Fruit fly (Drosophila melanogaster) whole organism, pupa: ENCODE results near the gene Dpm3.

ENCODE experiments used
- CG10348 ChIP-seq: fragments of 200-800 bp; sonication (Bioruptor generic); IDR thresholded peaks from 2 replicates; pipeline ENCODE4 v1.3.6; 2022; ENCODE audit warnings: missing biosample characterization, missing genetic modification characterization
- CG12605 ChIP-seq: fragments of 200-800 bp; sonication (Bioruptor generic); IDR thresholded peaks from 2 replicates; pipeline ENCODE4 v1.3.6; 2022; ENCODE audit warnings: missing biosample characterization, missing genetic modification characterization
- CG13204 ChIP-seq: fragments of 200-800 bp; sonication (Bioruptor generic); optimal IDR thresholded peaks from 2 replicates; lab custom pipeline; 2018; ENCODE audit warnings: missing biosample characterization, mild to moderate bottlenecking, missing genetic modification characterization, moderate library complexity
- CG14655 ChIP-seq: fragments of 200-800 bp; sonication (Bioruptor generic); optimal IDR thresholded peaks from 3 replicates; lab custom pipeline; 2017; ENCODE audit warnings: mild to moderate bottlenecking, missing biosample characterization, missing genetic modification reagents, missing genetic modification characterization
- CG15710 ChIP-seq: fragments of 200-800 bp; sonication (Bioruptor generic); optimal IDR thresholded peaks from 2 replicates; lab custom pipeline; 2018; ENCODE audit warnings: missing biosample characterization, mild to moderate bottlenecking, missing genetic modification characterization, moderate library complexity
- CG17806 ChIP-seq: fragments of 200-800 bp; sonication (Bioruptor generic); optimal IDR thresholded peaks from 2 replicates; lab custom pipeline; 2018; ENCODE audit warnings: missing biosample characterization, mild to moderate bottlenecking, missing genetic modification characterization, moderate library complexity
- CG32121 ChIP-seq: fragments of 200-800 bp; sonication (Bioruptor generic); IDR thresholded peaks from 2 replicates; pipeline ENCODE4 v1.3.6; 2022; ENCODE audit warnings: missing biosample characterization, missing genetic modification characterization
- CG34367 ChIP-seq: fragments of 200-800 bp; sonication (Bioruptor generic); optimal IDR thresholded peaks from 2 replicates; lab custom pipeline; 2018; ENCODE audit warnings: missing biosample characterization, mild to moderate bottlenecking, missing genetic modification characterization
- CG4496 ChIP-seq: fragments of 200-800 bp; sonication (Bioruptor generic); IDR thresholded peaks from 3 replicates; pipeline ENCODE4 v1.3.6; 2022; ENCODE audit warnings: missing biosample characterization, missing genetic modification characterization
- CG8159 ChIP-seq: fragments of 200-800 bp; sonication (Bioruptor generic); optimal IDR thresholded peaks from 3 replicates; lab custom pipeline; 2018; ENCODE audit warnings: missing biosample characterization, mild to moderate bottlenecking, missing genetic modification characterization, moderate library complexity
- CG8301 ChIP-seq: fragments of 200-800 bp; sonication (Bioruptor generic); optimal IDR thresholded peaks from 2 replicates; lab custom pipeline; 2018; ENCODE audit warnings: missing biosample characterization, mild to moderate bottlenecking, missing genetic modification characterization
- CG9948 ChIP-seq: fragments of 200-800 bp; sonication (Bioruptor generic); optimal IDR thresholded peaks from 2 replicates; lab custom pipeline; 2018; ENCODE audit warnings: missing biosample characterization, mild to moderate bottlenecking, missing genetic modification characterization, moderate library complexity
- D1 ChIP-seq: fragments of 200-800 bp; sonication (Bioruptor generic); optimal IDR thresholded peaks from 2 replicates; lab custom pipeline; 2018; ENCODE audit warnings: missing biosample characterization, mild to moderate bottlenecking, missing genetic modification characterization, moderate library complexity
- EcR ChIP-seq: fragments of 200-800 bp; sonication (Bioruptor generic); optimal IDR thresholded peaks from 3 replicates; lab custom pipeline; 2019; ENCODE audit warnings: missing biosample characterization, missing genetic modification characterization, mild to moderate bottlenecking, moderate library complexity, missing genetic modification reagents
- Ets98B ChIP-seq: fragments of 200-800 bp; sonication (Bioruptor generic); IDR thresholded peaks from 2 replicates; pipeline ENCODE4 v1.3.6; 2022; ENCODE audit warnings: missing biosample characterization, missing genetic modification characterization
- Pif1A ChIP-seq: fragments of 200-800 bp; sonication (Bioruptor generic); optimal IDR thresholded peaks from 3 replicates; lab custom pipeline; 2016; ENCODE audit warnings: missing biosample characterization, missing genetic modification characterization
- Pif1B ChIP-seq: fragments of 200-800 bp; sonication (Bioruptor generic); optimal IDR thresholded peaks from 3 replicates; lab custom pipeline; 2016; ENCODE audit warnings: missing biosample characterization, missing genetic modification characterization
- Snoo ChIP-seq: fragments of 200-800 bp; sonication (Bioruptor generic); optimal IDR thresholded peaks from 3 replicates; lab custom pipeline; 2017; ENCODE audit warnings: missing biosample characterization, mild to moderate bottlenecking, missing genetic modification characterization, inconsistent platforms
- fd96Ca ChIP-seq: fragments of 200-800 bp; sonication (Bioruptor generic); IDR thresholded peaks from 3 replicates; pipeline ENCODE4 v1.3.6; 2022; ENCODE audit warnings: missing biosample characterization, missing genetic modification characterization
- gl ChIP-seq: fragments of 200-800 bp; sonication (Bioruptor generic); optimal IDR thresholded peaks from 2 replicates; lab custom pipeline; 2018; ENCODE audit warnings: missing biosample characterization, mild to moderate bottlenecking, missing genetic modification characterization
- rn ChIP-seq: fragments of 200-800 bp; sonication (Bioruptor generic); IDR thresholded peaks from 2 replicates; pipeline ENCODE4 v1.3.6; 2022; ENCODE audit warnings: missing biosample characterization, missing genetic modification characterization

The Dpm3 gene

dm6 chr3R:13403032-13403459 lies at the start of gene Dpm3:
Gene Dpm3, minus strand, starts transcription at chr3R:13403051.
- no peak for TF ChIP-seq CG13204 (GFP tag; lab: Kevin White, UChicago)
- TF ChIP-seq CG12605 = no peak
- no peak for TF ChIP-seq CG8159 (tag; lab: Kevin White, UChicago)
- TF ChIP-seq, all 21 proteins: peak for 0

- TF ChIP-seq CG15710 (tag; lab: Kevin White, UChicago) (no peak), CG4496 (no peak)
Observed at dm6 chr3R:13452261-13452660, 49.4 kb upstream of the Dpm3 start.

DNA sequence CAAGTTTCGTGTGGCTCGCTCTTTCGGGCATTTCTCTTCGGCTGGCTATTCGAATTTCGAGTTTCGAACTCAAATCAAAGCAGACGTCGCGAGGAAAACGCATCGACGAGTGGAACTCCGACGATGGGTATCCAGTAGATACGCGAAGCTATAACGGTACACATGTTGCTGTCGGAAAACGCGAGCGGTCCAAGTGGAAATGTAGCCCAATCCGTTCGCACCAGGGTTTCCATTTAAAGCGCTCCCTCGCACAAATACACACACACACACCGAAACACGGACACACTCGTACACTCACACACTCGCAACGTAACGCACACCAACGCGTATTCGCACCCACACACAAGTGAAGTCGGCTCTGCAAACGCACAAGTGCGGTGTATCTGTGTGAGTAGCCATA lies 47.5 kb upstream of the Dpm3 start, which contains the start of gene side-IV:
Gene side-IV, plus strand, starts transcription at position 253 of the 400 bp plus-strand sequence.
- TF ChIP-seq D1 (tag; lab: Kevin White, UChicago) (no peak), CG10348 (GFP tag; lab: Robert Waterston, UW) (no peak), CG14655 (no peak), CG8159 (tag; lab: Kevin White, UChicago) (no peak), CG32121 (GFP tag; lab: Robert Waterston, UW) (peak; percentile 39; the same call in 1 of the 2 replicates), CG15710 (tag; lab: Kevin White, UChicago) (no peak), CG13204 (GFP tag; lab: Kevin White, UChicago) (peak; percentile 40), CG34367 (tag; lab: Kevin White, UChicago) (no peak), fd96Ca (GFP tag; lab: Robert Waterston, UW) (peak; percentile 26; the same call in 1 of the 3 replicates), Snoo (tag; lab: Kevin White, UChicago) (no peak), CG17806 (no peak), CG12605 (peak; percentile 22; the same call in 1 of the 2 replicates), Pif1A (GFP tag; lab: Kevin White, UChicago) (no peak), CG8301 (tag; lab: Kevin White, UChicago) (no peak), Ets98B (GFP tag; lab: Robert Waterston, UW) (peak; percentile 28; the same call in 1 of the 2 replicates), rn (GFP tag; lab: Robert Waterston, UW) (no peak), Pif1B (GFP tag; lab: Kevin White, UChicago) (no peak), CG4496 (peak; percentile 69; the same call in 2 of the 3 replicates), CG9948 (tag; lab: Kevin White, UChicago) (no peak), EcR (no peak), gl (tag; lab: Kevin White, UChicago) (no peak)
- TF ChIP-seq, all 21 proteins: peak for 6

- TF ChIP-seq CG34367 (tag; lab: Kevin White, UChicago) = no peak
- TF ChIP-seq Snoo (tag; lab: Kevin White, UChicago) = no peak
- TF ChIP-seq Pif1B (GFP tag; lab: Kevin White, UChicago) = no peak
- peak; percentile 34 for TF ChIP-seq CG8301 (tag; lab: Kevin White, UChicago)
- no peak for TF ChIP-seq EcR
- peak; percentile 42 for TF ChIP-seq CG14655
- TF ChIP-seq CG8159 (tag; lab: Kevin White, UChicago) = no peak
- TF ChIP-seq CG10348 (GFP tag; lab: Robert Waterston, UW) = no peak
Observed at dm6 chr3R:13448354-13448753, 45.5 kb upstream of the Dpm3 start.

dm6 chr3R:13446489-13446888 lies 43.6 kb upstream of the Dpm3 start:
- TF ChIP-seq CG17806 = no peak
- TF ChIP-seq CG8301 (tag; lab: Kevin White, UChicago) = peak; percentile 11
- no peak for TF ChIP-seq CG10348 (GFP tag; lab: Robert Waterston, UW)
- TF ChIP-seq CG14655 = peak; percentile 29
- TF ChIP-seq CG13204 (GFP tag; lab: Kevin White, UChicago) = no peak
- no peak for TF ChIP-seq CG32121 (GFP tag; lab: Robert Waterston, UW)
- TF ChIP-seq Snoo (tag; lab: Kevin White, UChicago) = no peak
- no peak for TF ChIP-seq Pif1B (GFP tag; lab: Kevin White, UChicago)
- no peak for TF ChIP-seq Ets98B (GFP tag; lab: Robert Waterston, UW)
- no peak for TF ChIP-seq CG9948 (tag; lab: Kevin White, UChicago)

DNA sequence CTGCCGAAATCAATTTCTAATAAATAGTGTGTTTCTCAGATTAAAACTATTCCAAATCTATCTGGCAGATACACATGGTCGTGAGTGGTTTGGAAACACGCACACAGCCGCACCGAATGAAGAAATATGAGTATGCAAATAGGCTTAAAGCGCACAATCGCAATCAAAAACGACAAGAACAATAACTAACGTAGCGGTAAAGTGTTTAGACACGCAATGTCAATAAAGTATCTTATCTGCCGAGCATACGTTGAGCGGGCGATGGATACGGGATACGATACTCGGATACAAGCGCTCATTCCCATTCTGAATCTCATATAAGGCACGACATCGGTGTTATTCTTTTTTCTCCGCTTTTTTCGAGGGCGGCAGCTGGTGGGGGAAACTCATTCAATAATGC lies 43.2 kb upstream of the Dpm3 start:
- TF ChIP-seq fd96Ca (GFP tag; lab: Robert Waterston, UW) (no peak), CG8159 (tag; lab: Kevin White, UChicago) (no peak)

DNA sequence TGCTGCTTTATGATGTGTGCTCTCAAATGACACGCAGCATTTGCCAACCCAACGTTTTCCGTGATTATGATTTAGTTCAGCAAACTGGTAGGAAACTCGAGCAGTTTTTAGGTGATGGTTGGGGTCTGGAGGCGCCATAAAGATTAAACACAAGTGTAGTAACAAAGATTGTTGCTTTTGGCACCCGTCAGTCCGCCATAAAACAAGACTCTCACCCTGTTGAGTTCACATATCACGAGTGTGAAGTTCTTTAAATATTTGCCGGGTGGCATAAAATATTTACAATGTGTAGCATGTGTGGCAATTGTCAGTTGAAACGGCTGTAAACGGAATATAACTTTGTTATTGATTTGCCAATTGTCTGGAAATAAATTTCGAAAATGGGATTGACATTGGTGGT lies 38.9 kb upstream of the Dpm3 start:
- TF ChIP-seq CG34367 (tag; lab: Kevin White, UChicago) = no peak
- no peak for TF ChIP-seq CG15710 (tag; lab: Kevin White, UChicago)
- TF ChIP-seq EcR = no peak
- TF ChIP-seq CG10348 (GFP tag; lab: Robert Waterston, UW) = no peak
- TF ChIP-seq Pif1A (GFP tag; lab: Kevin White, UChicago) = no peak
- no peak for TF ChIP-seq CG17806
- TF ChIP-seq CG32121 (GFP tag; lab: Robert Waterston, UW) = no peak
- TF ChIP-seq CG8301 (tag; lab: Kevin White, UChicago) = no peak
- TF ChIP-seq CG13204 (GFP tag; lab: Kevin White, UChicago) = no peak
- TF ChIP-seq fd96Ca (GFP tag; lab: Robert Waterston, UW) = no peak
- TF ChIP-seq Snoo (tag; lab: Kevin White, UChicago) = no peak
